Worm (Caenorhabditis elegans): ENCODE data around the gene dmsr-9.

ce11 chrV:6784853-6785492 is 14.5 kb downstream of the dmsr-9 start, which contains the start of the genes spn-4 and spe-39:
- TF ChIP-seq saeg-2 (GFP tag; IDR thresholded peaks at IDR 0.05), result no peak
- no peak for TF ChIP-seq ztf-11 (tag; optimal IDR thresholded peaks at IDR 0.05)
- TF ChIP-seq pha-4 (GFP tag; IDR thresholded peaks at IDR 0.05), result peak; percentile 58; the same call in 1 of the 2 replicates
- TF ChIP-seq pha-4 (tag; optimal IDR thresholded peaks at IDR 0.05), result peak; percentile 31

All from whole organism, L4 larva.